Worm (Caenorhabditis elegans): ENCODE measurements around the gene str-111.

DNA sequence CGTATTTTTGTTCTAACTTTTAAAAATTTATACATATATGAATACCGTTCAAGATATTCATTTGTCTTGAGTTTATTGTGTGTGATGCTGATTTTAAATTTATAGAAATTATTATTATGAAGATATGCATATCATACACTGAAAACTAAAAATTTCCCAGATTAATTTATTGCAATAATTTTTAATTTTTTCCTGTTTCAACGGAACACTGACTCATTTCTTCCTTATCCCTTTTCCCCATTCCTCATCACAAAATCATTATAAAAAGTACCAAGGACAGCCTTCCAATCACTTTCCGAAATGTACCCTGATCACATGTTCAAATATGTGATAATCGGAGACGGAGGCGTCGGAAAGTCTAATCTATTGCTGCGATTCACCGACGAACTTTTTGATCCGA lies 25.7 kb upstream of the str-111 start, which contains the start of gene rabr-4:
- no peak for TF ChIP-seq lin-13 (tag; optimal IDR thresholded peaks at IDR 0.05)
- no peak for TF ChIP-seq unc-39 (tag; optimal IDR thresholded peaks at IDR 0.05)
- no peak for TF ChIP-seq unc-62 (GFP tag; optimal IDR thresholded peaks at IDR 0.05)
- TF ChIP-seq elt-1 (tag; optimal IDR thresholded peaks at IDR 0.05; ENCODE audit: borderline replicate concordance, insufficient read depth) = no peak

Measured in whole organism, mixed stage, embryonic.